Fruit fly (Drosophila melanogaster): ENCODE measurements around the gene sty.
A peak's percentile ranks its signal among the peaks of the same experiment; 100 is the strongest.

Gene sty

dm6 chr3L:3454921-3455554 lies 30.3 kb upstream of the sty start (continued):
- TF ChIP-seq CG12769 (tag; optimal IDR thresholded peaks at IDR 0.05) = peak; percentile 48
- peak; percentile 29; the same call in 1 of the 2 replicates for TF ChIP-seq Awh (GFP tag; IDR thresholded peaks at IDR 0.05)
- TF ChIP-seq chif (GFP tag; optimal IDR thresholded peaks at IDR 0.05) = peak in 1 of 2 experiments; percentile 4
- TF ChIP-seq eve (GFP tag; optimal IDR thresholded peaks at IDR 0.05) = no peak
- no peak for TF ChIP-seq PHDP (tag; optimal IDR thresholded peaks at IDR 0.05)
- TF ChIP-seq pnt (GFP tag; optimal IDR thresholded peaks at IDR 0.05) = peak; percentile 30
- TF ChIP-seq tgo (GFP tag; IDR thresholded peaks at IDR 0.05) = peak; percentile 61
- peak; percentile 15; the same call in 1 of the 2 replicates for TF ChIP-seq ara (GFP tag; IDR thresholded peaks at IDR 0.05)
- peak; percentile 72 for TF ChIP-seq Ptx1 (GFP tag; IDR thresholded peaks at IDR 0.05)
- no peak for TF ChIP-seq CG6854 (GFP tag; optimal IDR thresholded peaks at IDR 0.05)
- TF ChIP-seq emc (GFP tag; optimal IDR thresholded peaks at IDR 0.05) = no peak
- no peak for TF ChIP-seq sim (GFP tag; IDR thresholded peaks at IDR 0.05)
- peak; percentile 31; the same call in 1 of the 2 replicates for TF ChIP-seq CG4404 (GFP tag; IDR thresholded peaks at IDR 0.05)
- peak; percentile 2 for TF ChIP-seq Asciz (GFP tag; optimal IDR thresholded peaks at IDR 0.05)
- no peak for TF ChIP-seq D (optimal IDR thresholded peaks at IDR 0.05)
- TF ChIP-seq D (GFP tag; optimal IDR thresholded peaks at IDR 0.05) = peak; percentile 2
- TF ChIP-seq hb (GFP tag; IDR thresholded peaks at IDR 0.05; ENCODE audit: partially characterized antibody) = 0 out of 3 replicates have a peak, but pooled peaks have one; percentile 30
- peak; percentile 53 for TF ChIP-seq ssp (GFP tag; IDR thresholded peaks at IDR 0.05)
- peak; percentile 71 for TF ChIP-seq lmd (GFP tag; IDR thresholded peaks at IDR 0.05)
- TF ChIP-seq fru (optimal IDR thresholded peaks at IDR 0.05) = no peak
- peak; percentile 6 for TF ChIP-seq Atf-2 (GFP tag; optimal IDR thresholded peaks at IDR 0.05)
- peak; percentile 4 for TF ChIP-seq tio (GFP tag; optimal IDR thresholded peaks at IDR 0.05)
- TF ChIP-seq CG10209 (GFP tag; optimal IDR thresholded peaks at IDR 0.05) = no peak
- peak; percentile 73 for TF ChIP-seq dysf (GFP tag; IDR thresholded peaks at IDR 0.05)
- TF ChIP-seq zfh1 (GFP tag; IDR thresholded peaks at IDR 0.05) = 0 out of 3 replicates have a peak, but pooled peaks have one; percentile 16
- peak; percentile 25 for TF ChIP-seq Ssrp (tag; optimal IDR thresholded peaks at IDR 0.05)
- peak; percentile 5 for TF ChIP-seq Hsf (GFP tag; optimal IDR thresholded peaks at IDR 0.05)
- TF ChIP-seq ranshi (GFP tag; IDR thresholded peaks at IDR 0.05) = 0 out of 2 replicates have a peak, but pooled peaks have one; percentile 17

- TF ChIP-seq Neu2 (GFP tag; optimal IDR thresholded peaks at IDR 0.05; ENCODE audit: borderline replicate concordance) (no peak), row (GFP tag; IDR thresholded peaks at IDR 0.05) (no peak), CG8281 (tag; optimal IDR thresholded peaks at IDR 0.05) (peak; percentile 96), CG17385 (GFP tag; optimal IDR thresholded peaks at IDR 0.05) (no peak), sug (tag; optimal IDR thresholded peaks at IDR 0.05) (no peak), abd-A (tag; optimal IDR thresholded peaks at IDR 0.05) (peak; percentile 39), prd (optimal IDR thresholded peaks at IDR 0.05) (no peak), prd (GFP tag; IDR thresholded peaks at IDR 0.05) (no peak), CG15269 (tag; optimal IDR thresholded peaks at IDR 0.05) (no peak), Lpt (GFP tag; optimal IDR thresholded peaks at IDR 0.05) (no peak), CG1602 (GFP tag; optimal IDR thresholded peaks at IDR 0.05) (no peak), CG10147 (GFP tag; optimal IDR thresholded peaks at IDR 0.05) (no peak), Atf-2 (GFP tag; optimal IDR thresholded peaks at IDR 0.05) (no peak), CG7839 (tag; optimal IDR thresholded peaks at IDR 0.05) (no peak), CG15479 (GFP tag; optimal IDR thresholded peaks at IDR 0.05) (no peak), Mad (GFP tag; optimal IDR thresholded peaks at IDR 0.05) (no peak), Spps (tag; optimal IDR thresholded peaks at IDR 0.05) (no peak), Usf (GFP tag; optimal IDR thresholded peaks at IDR 0.05) (no peak), btn (GFP tag; optimal IDR thresholded peaks at IDR 0.05) (no peak), CG2712 (tag; optimal IDR thresholded peaks at IDR 0.05) (no peak), Scr (GFP tag; IDR thresholded peaks at IDR 0.05; ENCODE audit: partially characterized antibody) (no peak), CG3065 (GFP tag; optimal IDR thresholded peaks at IDR 0.05) (no peak), chinmo (GFP tag; IDR thresholded peaks at IDR 0.05; ENCODE audit: partially characterized antibody) (no peak), CG9817 (tag; optimal IDR thresholded peaks at IDR 0.05) (no peak), br (optimal IDR thresholded peaks at IDR 0.05) (no peak)
These were observed 29.7 kb upstream of the sty start for dm6 chr3L:3454430-3454829.
